Fruit fly (Drosophila melanogaster) whole organism, prepupa: ENCODE data around the gene CG16812.
A peak's percentile ranks its signal among the peaks of the same experiment; 100 is the strongest.

Source experiments
- Blimp-1 ChIP-seq: fragments of 200-800 bp; sonication (Bioruptor generic); optimal IDR thresholded peaks from 3 replicates; lab custom pipeline; 2017; ENCODE audit warnings: missing biosample characterization, missing genetic modification characterization, mild to moderate bottlenecking, moderate library complexity, missing genetic modification reagents
- CG10631 ChIP-seq: fragments of 200-800 bp; sonication (Bioruptor generic); optimal IDR thresholded peaks from 2 replicates; lab custom pipeline; 2016; ENCODE audit warnings: missing biosample characterization, missing genetic modification characterization
- CG11294 ChIP-seq: fragments of 200-800 bp; sonication (Bioruptor generic); IDR thresholded peaks from 2 replicates; pipeline ENCODE4 v1.3.6; 2022; ENCODE audit warnings: missing biosample characterization, missing genetic modification characterization
- CG11762 ChIP-seq: fragments of 200-800 bp; sonication (Bioruptor generic); optimal IDR thresholded peaks from 3 replicates; lab custom pipeline; 2016; ENCODE audit warnings: missing biosample characterization, missing genetic modification characterization; ENCODE audit not compliant: insufficient read depth
- CG3032 ChIP-seq: fragments of 200-800 bp; optimal IDR thresholded peaks from 2 replicates; lab custom pipeline; 2019; ENCODE audit warnings: missing biosample characterization, mild to moderate bottlenecking, missing genetic modification characterization, moderate library complexity
- CG34406 ChIP-seq: fragments of 200-800 bp; sonication (Bioruptor generic); optimal IDR thresholded peaks from 3 replicates; lab custom pipeline; 2016; ENCODE audit warnings: missing biosample characterization, missing genetic modification characterization
- CG4318 ChIP-seq: fragments of 200-800 bp; sonication (Bioruptor generic); optimal IDR thresholded peaks from 3 replicates; lab custom pipeline; 2017; ENCODE audit warnings: missing biosample characterization, mild to moderate bottlenecking, missing genetic modification characterization
- CG6163 ChIP-seq: fragments of 200-800 bp; sonication (Bioruptor generic); IDR thresholded peaks from 3 replicates; pipeline ENCODE4 v1.3.6; 2022; ENCODE audit warnings: missing biosample characterization, missing genetic modification characterization
- CG6276 ChIP-seq: fragments of 200-800 bp; sonication (Bioruptor generic); optimal IDR thresholded peaks from 2 replicates; lab custom pipeline; 2017; ENCODE audit warnings: missing biosample characterization, mild to moderate bottlenecking, missing genetic modification characterization
- CG6792 ChIP-seq: fragments of 200-800 bp; sonication (Bioruptor generic); optimal IDR thresholded peaks from 3 replicates; lab custom pipeline; 2016; ENCODE audit warnings: missing biosample characterization, missing genetic modification characterization
- CG6808 ChIP-seq: fragments of 200-800 bp; sonication (Bioruptor generic); optimal IDR thresholded peaks from 3 replicates; lab custom pipeline; 2017; ENCODE audit warnings: missing biosample characterization, missing genetic modification characterization, mild to moderate bottlenecking, moderate library complexity, missing genetic modification reagents
- CG6854 ChIP-seq: fragments of 200-800 bp; sonication (Bioruptor generic); optimal IDR thresholded peaks from 2 replicates; lab custom pipeline; 2017; ENCODE audit warnings: missing biosample characterization, mild to moderate bottlenecking, missing genetic modification characterization
- CG7368 ChIP-seq: fragments of 200-800 bp; sonication (Bioruptor generic); optimal IDR thresholded peaks from 3 replicates; lab custom pipeline; 2016; ENCODE audit warnings: missing biosample characterization, missing genetic modification characterization
- CG8119 ChIP-seq: fragments of 200-800 bp; sonication (Bioruptor generic); IDR thresholded peaks from 3 replicates; pipeline ENCODE4 v1.3.6; 2022; ENCODE audit warnings: missing biosample characterization, missing genetic modification characterization
- CG8319 ChIP-seq: fragments of 200-800 bp; sonication (Bioruptor generic); optimal IDR thresholded peaks from 3 replicates; lab custom pipeline; 2016; ENCODE audit warnings: missing biosample characterization, missing genetic modification characterization
- Eip75B ChIP-seq: fragments of 200-800 bp; sonication (Bioruptor generic); optimal IDR thresholded peaks from 3 replicates; lab custom pipeline; 2016; ENCODE audit warnings: missing biosample characterization, missing genetic modification characterization
- Eip78C ChIP-seq: fragments of 200-800 bp; sonication (Bioruptor generic); peaks from one replicate; lab custom pipeline; 2016; ENCODE audit warnings: missing biosample characterization, missing genetic modification characterization
- Ets21C ChIP-seq: fragments of 200-800 bp; sonication (Bioruptor generic); optimal IDR thresholded peaks from 3 replicates; lab custom pipeline; 2016; ENCODE audit warnings: missing biosample characterization, missing genetic modification characterization
- Ets96B ChIP-seq: fragments of 200-800 bp; optimal IDR thresholded peaks from 2 replicates; lab custom pipeline; 2019; ENCODE audit warnings: missing biosample characterization, mild to moderate bottlenecking, missing genetic modification characterization, moderate library complexity
- Gug ChIP-seq: fragments of 200-800 bp; sonication (Bioruptor generic); IDR thresholded peaks from 2 replicates; pipeline ENCODE4 v1.3.6; 2022; ENCODE audit warnings: missing biosample characterization, missing genetic modification characterization
- Hr39 ChIP-seq: fragments of 200-800 bp; sonication (Bioruptor generic); optimal IDR thresholded peaks from 2 replicates; lab custom pipeline; 2016; ENCODE audit warnings: missing biosample characterization, missing genetic modification characterization
- Hr4 ChIP-seq: fragments of 200-800 bp; sonication (Bioruptor generic); optimal IDR thresholded peaks from 3 replicates; lab custom pipeline; 2016; ENCODE audit warnings: missing biosample characterization, missing genetic modification characterization
- Lpt ChIP-seq: fragments of 200-800 bp; sonication (Bioruptor generic); optimal IDR thresholded peaks from 3 replicates; lab custom pipeline; 2016; ENCODE audit warnings: missing biosample characterization, missing genetic modification characterization
- OdsH ChIP-seq: fragments of 200-800 bp; sonication (Bioruptor generic); optimal IDR thresholded peaks from 3 replicates; lab custom pipeline; 2016; ENCODE audit warnings: missing biosample characterization, missing genetic modification characterization
- Sox102F ChIP-seq: fragments of 200-800 bp; sonication (Bioruptor generic); optimal IDR thresholded peaks from 2 replicates; lab custom pipeline; 2016; ENCODE audit warnings: missing biosample characterization, mild to moderate bottlenecking, missing genetic modification characterization
- Sox15 ChIP-seq: fragments of 200-800 bp; sonication (Bioruptor generic); optimal IDR thresholded peaks from 3 replicates; lab custom pipeline; 2016; ENCODE audit warnings: missing biosample characterization, missing genetic modification characterization
- achi ChIP-seq: fragments of 200-800 bp; sonication (Bioruptor generic); optimal IDR thresholded peaks from 3 replicates; lab custom pipeline; 2016; ENCODE audit warnings: missing biosample characterization, missing genetic modification characterization
- cyc ChIP-seq: fragments of 200-800 bp; sonication (Bioruptor generic); optimal IDR thresholded peaks from 3 replicates; lab custom pipeline; 2016; ENCODE audit warnings: missing biosample characterization, missing genetic modification characterization
- dac ChIP-seq: fragments of 200-800 bp; sonication (Bioruptor generic); optimal IDR thresholded peaks from 2 replicates; lab custom pipeline; 2017; ENCODE audit warnings: missing biosample characterization, mild to moderate bottlenecking, missing genetic modification characterization
- eg ChIP-seq: fragments of 200-800 bp; sonication (Bioruptor generic); IDR thresholded peaks from 3 replicates; pipeline ENCODE4 v1.3.6; 2022; ENCODE audit warnings: missing biosample characterization, missing genetic modification characterization
- esn ChIP-seq: fragments of 200-800 bp; sonication (Bioruptor generic); optimal IDR thresholded peaks from 2 replicates; lab custom pipeline; 2016; ENCODE audit warnings: missing biosample characterization, mild to moderate bottlenecking, missing genetic modification characterization, moderate library complexity
- fkh ChIP-seq: fragments of 200-800 bp; sonication (Bioruptor generic); optimal IDR thresholded peaks from 3 replicates; lab custom pipeline; 2017; ENCODE audit warnings: missing biosample characterization, mild to moderate bottlenecking, missing genetic modification characterization, moderate library complexity
- pdm3 ChIP-seq: fragments of 200-800 bp; sonication (Bioruptor generic); optimal IDR thresholded peaks from 3 replicates; lab custom pipeline; 2016; ENCODE audit warnings: missing biosample characterization, missing genetic modification characterization
- salr ChIP-seq, 2 experiments: fragments of 200-800 bp; sonication (Bioruptor generic); optimal IDR thresholded peaks; 3 replicates each; lab custom pipeline; 2016 to 2018; ENCODE audit warnings: missing biosample characterization in 2 of 2, missing genetic modification characterization in 2 of 2, mild to moderate bottlenecking in 1 of 2
- spab ChIP-seq: fragments of 200-800 bp; sonication (Bioruptor generic); optimal IDR thresholded peaks from 2 replicates; lab custom pipeline; 2017; ENCODE audit warnings: missing biosample characterization, mild to moderate bottlenecking, missing genetic modification characterization, missing genetic modification reagents
- ss ChIP-seq, 2 experiments: fragments of 200-800 bp; sonication (Bioruptor generic); optimal IDR thresholded peaks; 2 replicates in 1 of 2; 3 replicates in 1 of 2; lab custom pipeline; 2017 to 2018; ENCODE audit warnings: mild to moderate bottlenecking in 2 of 2, missing biosample characterization in 2 of 2, missing genetic modification characterization in 2 of 2, moderate library complexity in 1 of 2
- svp ChIP-seq: fragments of 200-800 bp; sonication (Bioruptor generic); peaks from one replicate; lab custom pipeline; 2016; ENCODE audit warnings: missing biosample characterization, missing genetic modification characterization
- vri ChIP-seq: fragments of 200-800 bp; sonication (Bioruptor generic); optimal IDR thresholded peaks from 3 replicates; lab custom pipeline; 2016; ENCODE audit warnings: missing biosample characterization, mild to moderate bottlenecking, missing genetic modification characterization

The CG16812 gene

dm6 chr2L:13179095-13179494, 43.3 kb upstream of the CG16812 start, which contains the start of gene Alg7:
Gene Alg7 (plus strand): TSS chr2L:13179247.
- no peak for TF ChIP-seq Hr39 (GFP tag; lab: Kevin White, UChicago)
- TF ChIP-seq esn: no peak
- TF ChIP-seq Blimp-1 (GFP tag; lab: Kevin White, UChicago): no peak
- TF ChIP-seq ss (GFP tag; optimal IDR thresholded peaks at IDR 0.05; lab: Kevin White, UChicago): no peak
- no peak for TF ChIP-seq CG11294 (GFP tag; lab: Robert Waterston, UW)
- TF ChIP-seq Hr4: no peak
- TF ChIP-seq OdsH (GFP tag; lab: Kevin White, UChicago): no peak
- TF ChIP-seq CG8119: no peak
- TF ChIP-seq Sox15 (GFP tag; lab: Kevin White, UChicago): no peak
- no peak for TF ChIP-seq achi (GFP tag; lab: Kevin White, UChicago)
- no peak for TF ChIP-seq CG7368 (GFP tag; lab: Kevin White, UChicago)
- no peak for TF ChIP-seq CG6163 (GFP tag; lab: Robert Waterston, UW)
- TF ChIP-seq cyc: no peak
- no peak for TF ChIP-seq Lpt (GFP tag; lab: Kevin White, UChicago)
- TF ChIP-seq vri (GFP tag; lab: Kevin White, UChicago): no peak
- no peak for TF ChIP-seq fkh (GFP tag; lab: Kevin White, UChicago)
- no peak for TF ChIP-seq CG6854 (GFP tag; lab: Kevin White, UChicago)

dm6 chr2L:13182415-13182814, 40.0 kb upstream of the CG16812 start, which contains the start of gene Mgat3:
Gene Mgat3 (minus strand): TSS chr2L:13182596.
- no peak for TF ChIP-seq CG7368 (GFP tag; lab: Kevin White, UChicago)
- TF ChIP-seq CG6792 (GFP tag; lab: Kevin White, UChicago): no peak
- no peak for TF ChIP-seq dac (GFP tag; lab: Kevin White, UChicago)
- TF ChIP-seq CG6276 (GFP tag; lab: Kevin White, UChicago): no peak
- TF ChIP-seq CG4318 (GFP tag; lab: Kevin White, UChicago): no peak

dm6 chr2L:13183150-13183549, 39.2 kb upstream of the CG16812 start, which contains the start of gene Rsph1:
Gene Rsph1 (plus strand): TSS chr2L:13183450.
- TF ChIP-seq CG6792 (GFP tag; lab: Kevin White, UChicago) (no peak), Eip75B (GFP tag; lab: Kevin White, UChicago) (no peak)

dm6 chr2L:13190534-13190933, 31.9 kb upstream of the CG16812 start:
- TF ChIP-seq CG10631 (no peak), CG6792 (GFP tag; lab: Kevin White, UChicago) (no peak), svp (GFP tag; lab: Kevin White, UChicago) (peak; percentile 87), CG6163 (GFP tag; lab: Robert Waterston, UW) (0 out of 3 replicates have a peak, but pooled peaks have one; percentile 41), esn (peak; percentile 27), vri (GFP tag; lab: Kevin White, UChicago) (peak; percentile 83)

- no peak for TF ChIP-seq CG8319 (GFP tag; lab: Kevin White, UChicago)
- peak; percentile 43 for TF ChIP-seq Eip78C (GFP tag; lab: Kevin White, UChicago)
Observed at dm6 chr2L:13191052-13191678, 31.2 kb upstream of the CG16812 start.

dm6 chr2L:13191894-13192293, 30.5 kb upstream of the CG16812 start, which contains the start of the genes CG16974 and Edem2:
Gene CG16974 (minus strand): TSS chr2L:13191979.
Gene Edem2 (plus strand): TSS chr2L:13192201.
- TF ChIP-seq CG6808 (GFP tag; lab: Kevin White, UChicago) (no peak), CG11294 (GFP tag; lab: Robert Waterston, UW) (0 out of 2 replicates have a peak, but pooled peaks have one; percentile 30), CG34406 (GFP tag; lab: Kevin White, UChicago) (no peak), Sox102F (GFP tag; lab: Kevin White, UChicago) (no peak), cyc (peak; percentile 61), svp (GFP tag; lab: Kevin White, UChicago) (no peak), Gug (GFP tag; lab: Robert Waterston, UW) (0 out of 2 replicates have a peak, but pooled peaks have one; percentile 8), achi (GFP tag; lab: Kevin White, UChicago) (no peak), pdm3 (GFP tag; lab: Kevin White, UChicago) (no peak), CG11762 (GFP tag; lab: Kevin White, UChicago) (no peak), Ets21C (peak; percentile 56), fkh (GFP tag; lab: Kevin White, UChicago) (no peak), Eip78C (GFP tag; lab: Kevin White, UChicago) (no peak), CG3032 (tag; lab: Kevin White, UChicago) (peak; percentile 56), CG6854 (GFP tag; lab: Kevin White, UChicago) (peak; percentile 17), eg (GFP tag; lab: Robert Waterston, UW) (peak; percentile 60; the same call in 2 of the 3 replicates), CG4318 (GFP tag; lab: Kevin White, UChicago) (no peak), Ets96B (no peak), esn (peak; percentile 77), spab (GFP tag; lab: Kevin White, UChicago) (no peak), CG10631 (no peak), salr (GFP tag; optimal IDR thresholded peaks at IDR 0.05; lab: Kevin White, UChicago) (no peak), Sox15 (GFP tag; lab: Kevin White, UChicago) (peak; percentile 55), Lpt (GFP tag; lab: Kevin White, UChicago) (no peak)
